Fruit fly (Drosophila melanogaster) whole organism, embryonic: ENCODE results near the gene CG15012.
A peak's percentile ranks its signal among the peaks of the same experiment; 100 is the strongest.

ENCODE experiments used
- CG12299 ChIP-seq: fragments of 200-800 bp; sonication (Bioruptor generic); optimal IDR thresholded peaks from 2 replicates; lab custom pipeline; 2018; ENCODE audit warnings: missing biosample characterization, mild to moderate bottlenecking, missing genetic modification characterization
- CG13775 ChIP-seq: fragments of 200-800 bp; sonication (Bioruptor generic); optimal IDR thresholded peaks from 3 replicates; lab custom pipeline; 2017; ENCODE audit warnings: missing biosample characterization, mild to moderate bottlenecking, missing genetic modification characterization
- CG14014 ChIP-seq: fragments of 200-800 bp; sonication (Bioruptor generic); IDR thresholded peaks from 2 replicates; pipeline ENCODE4 v1.3.6; 2022; ENCODE audit warnings: missing biosample characterization, missing genetic modification characterization
- CG14860 ChIP-seq: fragments of 200-800 bp; sonication (Bioruptor generic); IDR thresholded peaks from 3 replicates; pipeline ENCODE4 v1.3.6; 2022; ENCODE audit warnings: missing biosample characterization, missing genetic modification characterization; ENCODE audit not compliant: partially characterized antibody
- CG15269 ChIP-seq: fragments of 200-800 bp; sonication (Bioruptor generic); optimal IDR thresholded peaks from 2 replicates; lab custom pipeline; 2018; ENCODE audit warnings: missing biosample characterization, mild to moderate bottlenecking, missing genetic modification characterization, moderate library complexity
- CG15479 ChIP-seq: fragments of 200-800 bp; sonication (Bioruptor generic); optimal IDR thresholded peaks from 3 replicates; lab custom pipeline; 2019; ENCODE audit warnings: missing biosample characterization, mild to moderate bottlenecking, missing genetic modification characterization, moderate library complexity
- CG15514 ChIP-seq: fragments of 200-800 bp; sonication (Bioruptor generic); optimal IDR thresholded peaks from 3 replicates; lab custom pipeline; 2017; ENCODE audit warnings: missing biosample characterization, missing genetic modification characterization, mild to moderate bottlenecking, moderate library complexity, missing genetic modification reagents
- CG1603 ChIP-seq: fragments of 200-800 bp; sonication (Bioruptor generic); optimal IDR thresholded peaks from 2 replicates; lab custom pipeline; 2019; ENCODE audit warnings: missing biosample characterization, mild to moderate bottlenecking, missing genetic modification characterization, moderate library complexity
- CG17385 ChIP-seq: fragments of 200-800 bp; sonication (Bioruptor generic); optimal IDR thresholded peaks from 3 replicates; lab custom pipeline; 2018; ENCODE audit warnings: missing biosample characterization, mild to moderate bottlenecking, missing genetic modification characterization
- CG2678 ChIP-seq: fragments of 200-800 bp; sonication (Bioruptor generic); optimal IDR thresholded peaks from 3 replicates; lab custom pipeline; 2019; ENCODE audit warnings: missing biosample characterization, mild to moderate bottlenecking, missing genetic modification characterization, moderate library complexity
- CG31441 ChIP-seq: fragments of 200-800 bp; sonication (Bioruptor generic); IDR thresholded peaks from 2 replicates; pipeline ENCODE4 v1.3.6; 2022; ENCODE audit warnings: missing biosample characterization, missing genetic modification characterization
- CG3847 ChIP-seq: fragments of 200-800 bp; sonication (Bioruptor generic); IDR thresholded peaks from 2 replicates; pipeline ENCODE4 v1.3.6; 2022; ENCODE audit warnings: missing biosample characterization, missing genetic modification characterization
- CG4282 ChIP-seq: fragments of 200-800 bp; sonication (Bioruptor generic); optimal IDR thresholded peaks from 2 replicates; lab custom pipeline; 2016; ENCODE audit warnings: missing biosample characterization, missing genetic modification characterization
- CG4328 ChIP-seq: fragments of 200-800 bp; sonication (Bioruptor generic); optimal IDR thresholded peaks from 3 replicates; lab custom pipeline; 2017; ENCODE audit warnings: missing biosample characterization, missing genetic modification reagents, missing genetic modification characterization
- CG4424 ChIP-seq: fragments of 200-800 bp; sonication (Bioruptor generic); optimal IDR thresholded peaks from 3 replicates; lab custom pipeline; 2016; ENCODE audit warnings: missing biosample characterization, missing genetic modification characterization
- CG4730 ChIP-seq: fragments of 200-800 bp; sonication (Bioruptor generic); IDR thresholded peaks from 2 replicates; pipeline ENCODE4 v1.3.6; 2022; ENCODE audit warnings: missing biosample characterization, missing genetic modification characterization
- CG6683 ChIP-seq: fragments of 200-800 bp; sonication (Bioruptor generic); optimal IDR thresholded peaks from 2 replicates; lab custom pipeline; 2017; ENCODE audit warnings: missing biosample characterization, mild to moderate bottlenecking, missing genetic modification characterization, missing genetic modification reagents
- CG6689 ChIP-seq: fragments of 200-800 bp; sonication (Bioruptor generic); IDR thresholded peaks from 2 replicates; pipeline ENCODE4 v1.3.6; 2022; ENCODE audit warnings: missing biosample characterization, missing genetic modification characterization
- CG6854 ChIP-seq: fragments of 200-800 bp; sonication (Bioruptor generic); optimal IDR thresholded peaks from 3 replicates; lab custom pipeline; 2017; ENCODE audit warnings: missing biosample characterization, mild to moderate bottlenecking, missing genetic modification characterization
- CG7372 ChIP-seq: fragments of 200-800 bp; sonication (Bioruptor generic); IDR thresholded peaks from 2 replicates; pipeline ENCODE4 v1.3.6; 2022; ENCODE audit warnings: missing biosample characterization, missing genetic modification characterization
- CG7556 ChIP-seq: fragments of 200-800 bp; sonication (Bioruptor generic); optimal IDR thresholded peaks from 2 replicates; lab custom pipeline; 2017; ENCODE audit warnings: missing biosample characterization, mild to moderate bottlenecking, missing genetic modification characterization
- CG9727 ChIP-seq: fragments of 200-800 bp; sonication (Bioruptor generic); optimal IDR thresholded peaks from 3 replicates; lab custom pipeline; 2017; ENCODE audit warnings: missing biosample characterization, mild to moderate bottlenecking, missing genetic modification characterization
- CG9876 ChIP-seq: fragments of 200-800 bp; sonication (Bioruptor generic); optimal IDR thresholded peaks from 2 replicates; lab custom pipeline; 2016; ENCODE audit warnings: missing biosample characterization, missing genetic modification characterization
- Dp ChIP-seq: fragments of 200-800 bp; sonication (Bioruptor generic); optimal IDR thresholded peaks from 2 replicates; lab custom pipeline; 2018; ENCODE audit warnings: missing biosample characterization, mild to moderate bottlenecking, missing genetic modification characterization, moderate library complexity
- Hr3 ChIP-seq: fragments of 200-800 bp; sonication (Bioruptor generic); optimal IDR thresholded peaks from 3 replicates; lab custom pipeline; 2016; ENCODE audit warnings: missing biosample characterization, missing genetic modification characterization
- Lpt ChIP-seq: fragments of >200 bp; optimal IDR thresholded peaks from 2 replicates; lab custom pipeline; 2018; ENCODE audit warnings: missing biosample characterization, missing genetic modification characterization
- MTF-1 ChIP-seq: fragments of 200-800 bp; sonication (Bioruptor generic); optimal IDR thresholded peaks from 2 replicates; lab custom pipeline; 2018; ENCODE audit warnings: missing biosample characterization, mild to moderate bottlenecking, missing genetic modification characterization, borderline replicate concordance
- PHDP ChIP-seq: fragments of 200-800 bp; sonication (Bioruptor generic); optimal IDR thresholded peaks from 3 replicates; lab custom pipeline; 2018; ENCODE audit warnings: missing biosample characterization, mild to moderate bottlenecking, missing genetic modification characterization, moderate library complexity
- Xbp1 ChIP-seq: fragments of 200-800 bp; sonication (Bioruptor generic); optimal IDR thresholded peaks from 3 replicates; lab custom pipeline; 2016; ENCODE audit warnings: missing biosample characterization, mild to moderate bottlenecking, missing genetic modification characterization
- ap ChIP-seq: fragments of 200-800 bp; sonication (Bioruptor generic); IDR thresholded peaks from 2 replicates; pipeline ENCODE4 v1.3.6; 2022; ENCODE audit warnings: missing biosample characterization, missing genetic modification characterization
- bigmax ChIP-seq: fragments of 200-800 bp; sonication (Bioruptor generic); optimal IDR thresholded peaks from 2 replicates; lab custom pipeline; 2018; ENCODE audit warnings: missing biosample characterization, mild to moderate bottlenecking, missing genetic modification characterization
- crol ChIP-seq: fragments of 200-800 bp; sonication (Bioruptor generic); IDR thresholded peaks from 2 replicates; pipeline ENCODE4 v1.3.6; 2022; ENCODE audit warnings: missing biosample characterization, missing genetic modification characterization
- dan ChIP-seq: fragments of 200-800 bp; sonication (Bioruptor generic); IDR thresholded peaks from 2 replicates; pipeline ENCODE4 v1.3.6; 2022; ENCODE audit warnings: missing biosample characterization, missing genetic modification characterization
- danr ChIP-seq: fragments of 200-800 bp; sonication (Bioruptor generic); IDR thresholded peaks from 2 replicates; pipeline ENCODE4 v1.3.6; 2022; ENCODE audit warnings: missing biosample characterization, missing genetic modification characterization
- dm ChIP-seq: fragments of 200-800 bp; sonication (Bioruptor generic); optimal IDR thresholded peaks from 3 replicates; lab custom pipeline; 2016; ENCODE audit warnings: missing biosample characterization, missing genetic modification characterization
- fd96Cb ChIP-seq: fragments of 200-800 bp; sonication (Bioruptor generic); optimal IDR thresholded peaks from 2 replicates; lab custom pipeline; 2018; ENCODE audit warnings: missing biosample characterization, mild to moderate bottlenecking, missing genetic modification characterization, moderate library complexity
- maf-S ChIP-seq: fragments of 200-800 bp; sonication (Bioruptor generic); optimal IDR thresholded peaks from 2 replicates; lab custom pipeline; 2016; ENCODE audit warnings: missing biosample characterization, missing genetic modification characterization
- otp ChIP-seq: fragments of 200-800 bp; sonication (Bioruptor generic); IDR thresholded peaks from 3 replicates; pipeline ENCODE4, ENCODE4 v1.3.6; 2022; ENCODE audit warnings: missing biosample characterization, missing genetic modification characterization
- phol ChIP-seq: fragments of 200-800 bp; sonication (Bioruptor generic); optimal IDR thresholded peaks from 3 replicates; lab custom pipeline; 2018; ENCODE audit warnings: missing biosample characterization, mild to moderate bottlenecking, missing genetic modification characterization, moderate library complexity
- row ChIP-seq: fragments of 200-800 bp; sonication (Bioruptor generic); IDR thresholded peaks from 3 replicates; pipeline ENCODE4 v1.3.6; 2022; ENCODE audit warnings: missing biosample characterization, missing genetic modification characterization
- sens ChIP-seq: fragments of 200-800 bp; sonication (Bioruptor generic); peaks from one replicate; lab custom pipeline; 2016; ENCODE audit warnings: missing biosample characterization, missing genetic modification characterization
- sens-2 ChIP-seq: fragments of 200-800 bp; sonication (Bioruptor generic); IDR thresholded peaks from 2 replicates; pipeline ENCODE4 v1.3.6; 2022; ENCODE audit warnings: missing biosample characterization, missing genetic modification characterization
- seq ChIP-seq: fragments of 200-800 bp; sonication (Bioruptor generic); IDR thresholded peaks from 2 replicates; pipeline ENCODE4 v1.3.6; 2022; ENCODE audit warnings: missing biosample characterization, missing genetic modification characterization
- slp2 ChIP-seq: fragments of 200-800 bp; sonication (Bioruptor generic); optimal IDR thresholded peaks from 2 replicates; lab custom pipeline; 2016; ENCODE audit warnings: missing biosample characterization, missing genetic modification characterization
- stc ChIP-seq: fragments of 200-800 bp; sonication (Bioruptor generic); IDR thresholded peaks from 2 replicates; pipeline ENCODE4 v1.3.6; 2022; ENCODE audit warnings: missing biosample characterization, missing genetic modification characterization
- stwl ChIP-seq: fragments of 200-800 bp; sonication (Bioruptor generic); optimal IDR thresholded peaks from 3 replicates; lab custom pipeline; 2018; ENCODE audit warnings: missing biosample characterization, mild to moderate bottlenecking, missing genetic modification characterization, moderate library complexity
- tgo ChIP-seq: fragments of 200-800 bp; sonication (Bioruptor generic); IDR thresholded peaks from 3 replicates; pipeline ENCODE4 v1.3.6; 2022; ENCODE audit warnings: missing biosample characterization, missing genetic modification characterization
- toy ChIP-seq: fragments of 200-800 bp; sonication (Bioruptor generic); IDR thresholded peaks from 2 replicates; pipeline ENCODE4 v1.3.6; 2022; ENCODE audit warnings: missing biosample characterization, missing genetic modification characterization
- twi ChIP-seq: fragments of 200-800 bp; optimal IDR thresholded peaks from 2 replicates; lab custom pipeline; 2019; ENCODE audit warnings: missing biosample characterization, mild to moderate bottlenecking, missing genetic modification characterization, moderate library complexity
- wdn ChIP-seq: fragments of 200-800 bp; sonication (Bioruptor generic); IDR thresholded peaks from 2 replicates; pipeline ENCODE4 v1.3.6; 2022; ENCODE audit warnings: missing biosample characterization, missing genetic modification characterization
- zfh2 ChIP-seq: fragments of 200-800 bp; sonication (Bioruptor generic); optimal IDR thresholded peaks from 2 replicates; lab custom pipeline; 2016; ENCODE audit warnings: missing biosample characterization, missing genetic modification characterization

The CG15012 gene

dm6 chr3L:4254301-4254834 is 37.7 kb downstream of the CG15012 start, which contains the start of the genes ago and CG1265:
Gene ago, minus strand, starts transcription at chr3L:4254306.
Gene CG1265, plus strand, starts transcription at chr3L:4254776.
- TF ChIP-seq CG17385, result peak; percentile 35
- peak; percentile 69 for TF ChIP-seq CG31441
- TF ChIP-seq crol (GFP tag; lab: Robert Waterston, UW), result no peak
- no peak; the same call in 1 of the 2 replicates for TF ChIP-seq ap (GFP tag; lab: Robert Waterston, UW)
- no peak for TF ChIP-seq PHDP (tag; lab: Kevin White, UChicago)
- TF ChIP-seq wdn (GFP tag; lab: Robert Waterston, UW), result no peak
- TF ChIP-seq CG4328 (GFP tag; lab: Kevin White, UChicago), result peak; percentile 75
- TF ChIP-seq bigmax, result no peak
- peak; percentile 21 for TF ChIP-seq fd96Cb
- no peak for TF ChIP-seq danr
- TF ChIP-seq CG4424, result no peak
- peak; percentile 12; the same call in 1 of the 2 replicates for TF ChIP-seq CG3847 (GFP tag; lab: Robert Waterston, UW)
- no peak for TF ChIP-seq maf-S (GFP tag; lab: Kevin White, UChicago)
- TF ChIP-seq slp2 (GFP tag; lab: Kevin White, UChicago), result no peak
- TF ChIP-seq CG6854 (GFP tag; lab: Kevin White, UChicago), result no peak
- peak; percentile 38; the same call in 1 of the 2 replicates for TF ChIP-seq CG6689 (GFP tag; lab: Robert Waterston, UW)
- TF ChIP-seq sens, result peak; percentile 52
- TF ChIP-seq Xbp1, result peak; percentile 29
- TF ChIP-seq CG14860, result 0 out of 3 replicates have a peak, but pooled peaks have one; percentile 4
- TF ChIP-seq MTF-1 (GFP tag; lab: Kevin White, UChicago), result peak; percentile 2
- TF ChIP-seq CG15269 (tag; lab: Kevin White, UChicago), result peak; percentile 52
- TF ChIP-seq twi (tag; lab: Kevin White, UChicago), result peak; percentile 11
- peak; percentile 23 for TF ChIP-seq CG7556 (GFP tag; lab: Kevin White, UChicago)
- no peak for TF ChIP-seq dan
- peak; percentile 46 for TF ChIP-seq CG7372 (GFP tag; lab: Robert Waterston, UW)
- peak; percentile 33 for TF ChIP-seq stwl (tag; lab: Kevin White, UChicago)
- no peak for TF ChIP-seq CG4282 (GFP tag; lab: Kevin White, UChicago)
- TF ChIP-seq CG14014, result peak; percentile 47
- peak; percentile 20; the same call in 1 of the 2 replicates for TF ChIP-seq stc
- TF ChIP-seq CG6683, result no peak
- no peak for TF ChIP-seq CG9876 (GFP tag; lab: Kevin White, UChicago)
- TF ChIP-seq CG15479 (GFP tag; lab: Kevin White, UChicago), result no peak
- TF ChIP-seq Hr3 (GFP tag; lab: Kevin White, UChicago), result peak; percentile 47
- TF ChIP-seq CG1603, result peak; percentile 45
- peak; percentile 15; the same call in 1 of the 3 replicates for TF ChIP-seq tgo (GFP tag; lab: Robert Waterston, UW)
- no peak for TF ChIP-seq dm
- TF ChIP-seq row (GFP tag; lab: Robert Waterston, UW), result peak; percentile 87
- TF ChIP-seq toy, result no peak
- no peak for TF ChIP-seq otp (GFP tag; lab: Robert Waterston, UW)
- peak; percentile 54 for TF ChIP-seq CG2678 (tag; lab: Kevin White, UChicago)
- no peak for TF ChIP-seq seq (GFP tag; lab: Robert Waterston, UW)
- TF ChIP-seq zfh2 (GFP tag; lab: Kevin White, UChicago), result peak; percentile 8
- no peak for TF ChIP-seq CG15514 (GFP tag; lab: Kevin White, UChicago)
- peak; percentile 31; the same call in 1 of the 2 replicates for TF ChIP-seq sens-2
- peak; percentile 55 for TF ChIP-seq Dp (GFP tag; lab: Kevin White, UChicago)
- TF ChIP-seq CG9727 (GFP tag; lab: Kevin White, UChicago), result peak; percentile 53
- no peak for TF ChIP-seq CG12299
- TF ChIP-seq Lpt, result no peak
- TF ChIP-seq CG13775 (GFP tag; lab: Kevin White, UChicago), result peak; percentile 60
- no peak for TF ChIP-seq CG4730 (GFP tag; lab: Robert Waterston, UW)
- TF ChIP-seq phol (tag; lab: Kevin White, UChicago), result peak; percentile 51
